Worm (Caenorhabditis elegans): ENCODE data around the gene srbc-45.

srbc-45 gene

ce11 chrV:12780248-12780647, 23.1 kb upstream of the srbc-45 start (continued):
- TF ChIP-seq daf-8 (GFP tag; IDR thresholded peaks at IDR 0.05) (0 out of 2 replicates have a peak, but pooled peaks have one; percentile 38), ceh-82 (tag; optimal IDR thresholded peaks at IDR 0.05) (no peak), dpl-1 (GFP tag; optimal IDR thresholded peaks at IDR 0.05) (peak; percentile 18), nhr-111 (GFP tag; optimal IDR thresholded peaks at IDR 0.05) (peak; percentile 84), mdt-29 (GFP tag; IDR thresholded peaks at IDR 0.05) (0 out of 2 replicates have a peak, but pooled peaks have one; percentile 47), Y105C5A.15 (GFP tag; IDR thresholded peaks at IDR 0.05) (peak; percentile 92), ZK337.2 (GFP tag; IDR thresholded peaks at IDR 0.05) (no peak), F26F4.8 (GFP tag; conservative IDR thresholded peaks at IDR 0.05) (peak; percentile 75; the same call in 1 of the 2 replicates), egl-27 (tag; optimal IDR thresholded peaks at IDR 0.05) (no peak), daf-16 (GFP tag; optimal IDR thresholded peaks at IDR 0.05) (peak; percentile 22 to 62), daf-16 (tag; optimal IDR thresholded peaks at IDR 0.05) (no peak), unc-39 (tag; optimal IDR thresholded peaks at IDR 0.05) (no peak), lin-1 (GFP tag; IDR thresholded peaks at IDR 0.05) (peak; percentile 86), nhr-76 (tag; optimal IDR thresholded peaks at IDR 0.05) (no peak), ceh-20 (GFP tag; IDR thresholded peaks at IDR 0.05) (0 out of 2 replicates have a peak, but pooled peaks have one; percentile 47), ctbp-1 (GFP tag; IDR thresholded peaks at IDR 0.05) (peak; percentile 88), ces-1 (GFP tag; optimal IDR thresholded peaks at IDR 0.05) (no peak), aly-2 (tag; optimal IDR thresholded peaks at IDR 0.05) (no peak), ceh-44 (GFP tag; IDR thresholded peaks at IDR 0.05) (peak; percentile 65; the same call in 1 of the 2 replicates), attf-4 (tag; optimal IDR thresholded peaks at IDR 0.05) (no peak), unc-62 (GFP tag; optimal IDR thresholded peaks at IDR 0.05 in 1 of 2) (peak in 1 of 2 experiments; percentile 80), unc-62 (tag; optimal IDR thresholded peaks at IDR 0.05) (no peak), daf-12 (tag; optimal IDR thresholded peaks at IDR 0.05) (no peak), aha-1 (tag) (peak; percentile 82), nhr-237 (tag; optimal IDR thresholded peaks at IDR 0.05) (no peak), daf-19 (GFP tag; conservative IDR thresholded peaks at IDR 0.05) (peak; percentile 77), ztf-7 (tag; optimal IDR thresholded peaks at IDR 0.05) (no peak), sdz-12 (GFP tag; optimal IDR thresholded peaks at IDR 0.05) (peak; percentile 91), ceh-32 (tag; optimal IDR thresholded peaks at IDR 0.05; ENCODE audit: poor library complexity) (no peak), saeg-2 (GFP tag; IDR thresholded peaks at IDR 0.05) (0 out of 2 replicates have a peak, but pooled peaks have one; percentile 21), php-3 (GFP tag; IDR thresholded peaks at IDR 0.05) (peak; percentile 55; the same call in 1 of the 2 replicates), nhr-28 (tag; optimal IDR thresholded peaks at IDR 0.05) (peak; percentile 21), fos-1 (tag; optimal IDR thresholded peaks at IDR 0.05) (no peak), zip-2 (tag; optimal IDR thresholded peaks at IDR 0.05) (no peak), ZK546.5 (tag; optimal IDR thresholded peaks at IDR 0.05) (no peak), T20F7.1 (GFP tag; optimal IDR thresholded peaks at IDR 0.05) (no peak)

- TF ChIP-seq aly-2 (tag; optimal IDR thresholded peaks at IDR 0.05) = no peak
- no peak for TF ChIP-seq tag-97 (GFP tag; IDR thresholded peaks at IDR 0.05)
- no peak for TF ChIP-seq hlh-30 (tag; optimal IDR thresholded peaks at IDR 0.05; ENCODE audit: insufficient read depth)
Observed at ce11 chrV:12784861-12785260, 18.5 kb upstream of the srbc-45 start, which contains the start of gene sre-20. sre-20 (minus strand) TSS chrV:12784961.

- TF ChIP-seq nhr-102 (tag; optimal IDR thresholded peaks at IDR 0.05) (no peak), hif-1 (tag; optimal IDR thresholded peaks at IDR 0.05) (no peak)
Observed at ce11 chrV:12786340-12786739, 17.0 kb upstream of the srbc-45 start.
